Fruit fly (Drosophila melanogaster): Measurements from ENCODE around the gene Fad2.

Fad2 gene

DNA sequence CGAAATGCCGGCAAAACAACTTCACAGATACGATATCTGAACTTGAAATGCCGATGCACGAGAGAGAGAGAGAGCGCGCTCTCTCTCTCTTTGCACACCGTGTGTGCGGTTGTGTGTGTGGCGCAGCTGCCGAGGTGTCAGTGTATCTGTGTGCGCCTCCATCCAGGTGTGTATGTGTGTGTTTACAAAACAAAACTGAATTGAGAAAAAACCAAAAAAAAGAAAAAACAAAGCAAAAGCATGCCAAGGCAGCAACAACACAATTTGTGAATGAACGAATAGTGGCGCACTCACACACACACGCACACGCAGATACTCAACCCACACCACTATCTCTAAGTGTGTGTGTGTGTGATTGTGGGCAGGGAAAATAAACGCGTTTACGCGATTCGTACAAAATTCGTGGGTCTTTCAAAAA lies 12.9 kb upstream of the Fad2 start (continued):
- TF ChIP-seq CG10543 (GFP tag; optimal IDR thresholded peaks at IDR 0.05): peak; percentile 55
- no peak for TF ChIP-seq CG7987 (GFP tag; optimal IDR thresholded peaks at IDR 0.05)
- peak in 1 of 3 experiments; percentile 8 for TF ChIP-seq Stat92E (GFP tag; optimal IDR thresholded peaks at IDR 0.05)
- peak; percentile 25; the same call in 1 of the 2 replicates for TF ChIP-seq sna (GFP tag; IDR thresholded peaks at IDR 0.05; ENCODE audit: partially characterized antibody)
- 0 out of 2 replicates have a peak, but pooled peaks have one; percentile 33 for TF ChIP-seq ato (GFP tag; IDR thresholded peaks at IDR 0.05; ENCODE audit: partially characterized antibody)
- no peak for TF ChIP-seq CG3847 (GFP tag; IDR thresholded peaks at IDR 0.05)
- no peak for TF ChIP-seq CG6813 (GFP tag; optimal IDR thresholded peaks at IDR 0.05)
- TF ChIP-seq Spps (tag; optimal IDR thresholded peaks at IDR 0.05): no peak
- TF ChIP-seq CG3838 (GFP tag; optimal IDR thresholded peaks at IDR 0.05): no peak
- TF ChIP-seq Oli (tag; optimal IDR thresholded peaks at IDR 0.05): no peak
- TF ChIP-seq CG11398 (GFP tag; optimal IDR thresholded peaks at IDR 0.05): no peak
- no peak for TF ChIP-seq CG30431 (GFP tag; optimal IDR thresholded peaks at IDR 0.05)
- no peak for TF ChIP-seq CG7786 (GFP tag; optimal IDR thresholded peaks at IDR 0.05)
- no peak for TF ChIP-seq caup (GFP tag; optimal IDR thresholded peaks at IDR 0.05; ENCODE audit: severe bottlenecking)
- no peak for TF ChIP-seq CG6654 (GFP tag; optimal IDR thresholded peaks at IDR 0.05)
- TF ChIP-seq Deaf1 (tag; optimal IDR thresholded peaks at IDR 0.05): peak; percentile 80
- TF ChIP-seq Doc2 (GFP tag; IDR thresholded peaks at IDR 0.05): no peak
- peak; percentile 36; the same call in 1 of the 4 replicates for TF ChIP-seq Dll (GFP tag; IDR thresholded peaks at IDR 0.05; ENCODE audit: partially characterized antibody)
- peak; percentile 100 for TF ChIP-seq nerfin-1 (tag; optimal IDR thresholded peaks at IDR 0.05)
- TF ChIP-seq phol (tag; optimal IDR thresholded peaks at IDR 0.05): no peak
- no peak for TF ChIP-seq btn (GFP tag; optimal IDR thresholded peaks at IDR 0.05)
- no peak for TF ChIP-seq Bteb2 (GFP tag; optimal IDR thresholded peaks at IDR 0.05)
- TF ChIP-seq CG4854 (GFP tag; optimal IDR thresholded peaks at IDR 0.05): no peak
- no peak for TF ChIP-seq CG8388 (GFP tag; optimal IDR thresholded peaks at IDR 0.05)
- no peak for TF ChIP-seq dmrt99B (tag; optimal IDR thresholded peaks at IDR 0.05)
- TF ChIP-seq ara (GFP tag; IDR thresholded peaks at IDR 0.05): no peak
- 0 out of 3 replicates have a peak, but pooled peaks have one; percentile 19 for TF ChIP-seq CG6175 (GFP tag; IDR thresholded peaks at IDR 0.05)
- TF ChIP-seq CG10431 (GFP tag; optimal IDR thresholded peaks at IDR 0.05): no peak
- no peak for TF ChIP-seq Side (GFP tag; optimal IDR thresholded peaks at IDR 0.05)
- no peak for TF ChIP-seq CoRest (tag; optimal IDR thresholded peaks at IDR 0.05)
- no peak for TF ChIP-seq Dek (tag; optimal IDR thresholded peaks at IDR 0.05)
- TF ChIP-seq schlank (tag; optimal IDR thresholded peaks at IDR 0.05): no peak
- peak; percentile 98 for TF ChIP-seq Nf-YB (GFP tag; optimal IDR thresholded peaks at IDR 0.05)
- no peak for TF ChIP-seq CG15514 (GFP tag; optimal IDR thresholded peaks at IDR 0.05)
- peak; percentile 85 for TF ChIP-seq CG15479 (GFP tag; optimal IDR thresholded peaks at IDR 0.05)
- no peak for TF ChIP-seq Antp (GFP tag; optimal IDR thresholded peaks at IDR 0.05)
- TF ChIP-seq CG13894 (tag; optimal IDR thresholded peaks at IDR 0.05): peak; percentile 22
- no peak for TF ChIP-seq hkb (optimal IDR thresholded peaks at IDR 0.05)
- TF ChIP-seq hkb (GFP tag; IDR thresholded peaks at IDR 0.05): peak; percentile 19; the same call in 1 of the 2 replicates
- peak; percentile 65; the same call in 2 of the 3 replicates for TF ChIP-seq Opbp (GFP tag; IDR thresholded peaks at IDR 0.05; ENCODE audit: partially characterized antibody)
- TF ChIP-seq CG12942 (GFP tag; optimal IDR thresholded peaks at IDR 0.05): no peak
- no peak for TF ChIP-seq sisA (GFP tag; IDR thresholded peaks at IDR 0.05)
- TF ChIP-seq CG14710 (tag; optimal IDR thresholded peaks at IDR 0.05): no peak
- TF ChIP-seq Gsc (GFP tag; IDR thresholded peaks at IDR 0.05): no peak
- TF ChIP-seq tgo (GFP tag; IDR thresholded peaks at IDR 0.05): no peak
- TF ChIP-seq sug (tag; optimal IDR thresholded peaks at IDR 0.05): no peak
- peak; percentile 8 for TF ChIP-seq pho (GFP tag; optimal IDR thresholded peaks at IDR 0.05)
- TF ChIP-seq CG3281 (GFP tag; optimal IDR thresholded peaks at IDR 0.05): no peak
- peak; percentile 61 for TF ChIP-seq CG1832 (GFP tag; optimal IDR thresholded peaks at IDR 0.05)
- TF ChIP-seq so (GFP tag; IDR thresholded peaks at IDR 0.05): 0 out of 3 replicates have a peak, but pooled peaks have one; percentile 63
